In the genomic region with DNA sequence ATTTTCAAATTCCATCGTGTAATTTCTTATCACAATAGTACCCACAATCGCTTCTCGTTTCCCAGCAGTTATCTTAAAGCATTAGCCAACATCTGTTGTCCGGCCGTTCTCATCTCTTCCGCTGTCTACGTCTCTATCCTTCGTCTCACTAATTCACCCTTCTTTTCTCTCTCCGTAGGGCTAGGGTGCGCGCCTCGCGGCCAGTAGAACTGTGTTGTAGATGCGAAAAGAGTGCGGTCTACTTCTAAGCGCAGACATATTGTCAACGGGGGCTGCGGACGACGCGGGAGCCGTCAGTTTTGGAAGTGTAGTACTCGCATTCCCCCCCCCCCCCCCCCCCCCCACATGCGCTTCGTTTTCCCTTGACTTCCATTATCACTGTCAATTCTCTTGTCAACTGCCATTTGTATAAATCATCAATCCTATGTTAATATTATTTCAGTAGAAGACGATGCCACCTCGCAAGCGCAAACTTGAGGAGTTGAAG, we compare ENCODE assay signal across 8 worm cellular contexts.
A peak's percentile ranks its signal among the peaks of the same experiment; 100 is the strongest.
TF ChIP-seq lines count a peak whose summit lies in the region.

A gene (plus strand): TSS at position 437 of the 487 bp plus-strand sequence.

TF ChIP-seq in whole organism, L1 larva, 84 proteins besides CTCF, POLR2A, EP300 and RAD21 (continues in another document):
- no peak for TF ChIP-seq zag-1 (tag; optimal IDR thresholded peaks at IDR 0.05; lab: Kevin White, UChicago)
- TF ChIP-seq fkh-8 (tag; optimal IDR thresholded peaks at IDR 0.05; lab: Kevin White, UChicago) = no peak
- TF ChIP-seq xbp-1 (tag; optimal IDR thresholded peaks at IDR 0.05; lab: Kevin White, UChicago) = peak; percentile 17
- TF ChIP-seq lin-14 (GFP tag; optimal IDR thresholded peaks at IDR 0.05; lab: Kevin White, UChicago) = peak; percentile 32
- no peak for TF ChIP-seq egl-13 (tag; optimal IDR thresholded peaks at IDR 0.05; lab: Kevin White, UChicago)
- no peak for TF ChIP-seq unc-130 (tag; optimal IDR thresholded peaks at IDR 0.05; lab: Kevin White, UChicago)
- no peak for TF ChIP-seq isw-1 (GFP tag; IDR thresholded peaks at IDR 0.05; lab: Robert Waterston, UW)
- peak; percentile 52 for TF ChIP-seq blmp-1 (tag; optimal IDR thresholded peaks at IDR 0.05; lab: Kevin White, UChicago)
- TF ChIP-seq unc-62 (GFP tag; optimal IDR thresholded peaks at IDR 0.05; lab: Kevin White, UChicago) = no peak
- no peak for TF ChIP-seq ceh-82 (tag; optimal IDR thresholded peaks at IDR 0.05; lab: Kevin White, UChicago)
- TF ChIP-seq hpl-2 (GFP tag; optimal IDR thresholded peaks at IDR 0.05; lab: Kevin White, UChicago) = no peak

TF ChIP-seq in whole organism, L2 larva, 48 proteins besides CTCF, POLR2A, EP300 and RAD21:
- no peak for TF ChIP-seq nhr-21 (tag; optimal IDR thresholded peaks at IDR 0.05; lab: Kevin White, UChicago)
- TF ChIP-seq unc-55 (GFP tag; optimal IDR thresholded peaks at IDR 0.05; lab: Kevin White, UChicago) = peak; percentile 3

TF ChIP-seq in whole organism, L3 larva, 47 proteins besides CTCF, POLR2A, EP300 and RAD21:
- TF ChIP-seq R02D3.7 (tag; optimal IDR thresholded peaks at IDR 0.05; lab: Kevin White, UChicago) = no peak
- TF ChIP-seq nfya-1 (tag; optimal IDR thresholded peaks at IDR 0.05; lab: Kevin White, UChicago; ENCODE audit: insufficient read depth) = peak; percentile 46
- TF ChIP-seq nhr-28 (tag; optimal IDR thresholded peaks at IDR 0.05; lab: Kevin White, UChicago) = no peak
- no peak for TF ChIP-seq ceh-16 (tag; optimal IDR thresholded peaks at IDR 0.05; lab: Kevin White, UChicago)
- no peak for TF ChIP-seq elt-1 (tag; optimal IDR thresholded peaks at IDR 0.05; lab: Kevin White, UChicago)
- TF ChIP-seq nhr-25 (tag; optimal IDR thresholded peaks at IDR 0.05; lab: Kevin White, UChicago) = peak; percentile 11
- TF ChIP-seq fkh-2 (tag; optimal IDR thresholded peaks at IDR 0.05; lab: Kevin White, UChicago) = no peak
- peak; percentile 45 for TF ChIP-seq snpc-4 (tag; optimal IDR thresholded peaks at IDR 0.05; lab: Kevin White, UChicago)
- no peak for TF ChIP-seq elt-3 (tag; optimal IDR thresholded peaks at IDR 0.05; lab: Kevin White, UChicago)
- no peak for TF ChIP-seq nhr-76 (tag; optimal IDR thresholded peaks at IDR 0.05; lab: Kevin White, UChicago)
- peak; percentile 0 for TF ChIP-seq hmg-11 (tag; optimal IDR thresholded peaks at IDR 0.05; lab: Kevin White, UChicago)
- peak; percentile 20 for TF ChIP-seq elt-2 (tag; optimal IDR thresholded peaks at IDR 0.05; lab: Kevin White, UChicago)

TF ChIP-seq in whole organism, L4 larva, 104 proteins besides CTCF, POLR2A, EP300 and RAD21 (continues in another document):
- TF ChIP-seq pha-4 (GFP tag; IDR thresholded peaks at IDR 0.05; lab: Robert Waterston, UW) (peak; percentile 50; the same call in 1 of the 2 replicates), pha-4 (tag; optimal IDR thresholded peaks at IDR 0.05; lab: Kevin White, UChicago) (no peak), hlh-30 (tag; optimal IDR thresholded peaks at IDR 0.05; lab: Kevin White, UChicago; ENCODE audit: insufficient read depth) (no peak), hmg-1.1 (GFP tag; IDR thresholded peaks at IDR 0.05; lab: Robert Waterston, UW) (0 out of 2 replicates have a peak, but pooled peaks have one; percentile 19), F44E2.7 (GFP tag; IDR thresholded peaks at IDR 0.05; lab: Robert Waterston, UW) (no peak), ztf-7 (tag; optimal IDR thresholded peaks at IDR 0.05; lab: Kevin White, UChicago) (no peak), jun-1 (tag; optimal IDR thresholded peaks at IDR 0.05; lab: Kevin White, UChicago) (no peak), nhr-102 (tag; optimal IDR thresholded peaks at IDR 0.05; lab: Kevin White, UChicago) (no peak), mxl-3 (GFP tag; optimal IDR thresholded peaks at IDR 0.05; lab: Kevin White, UChicago) (peak; percentile 27), rbr-2 (tag; optimal IDR thresholded peaks at IDR 0.05; lab: Kevin White, UChicago) (no peak), daf-16 (GFP tag; optimal IDR thresholded peaks at IDR 0.05; lab: Kevin White, UChicago) (no peak), daf-16 (tag; optimal IDR thresholded peaks at IDR 0.05; lab: Kevin White, UChicago) (peak; percentile 18)

TF ChIP-seq in whole organism, early embryonic, 17 proteins besides CTCF, POLR2A, EP300 and RAD21:
- TF ChIP-seq hmbx-1 (tag; optimal IDR thresholded peaks at IDR 0.05; lab: Kevin White, UChicago) (no peak), pes-1 (GFP tag; IDR thresholded peaks at IDR 0.05; lab: Robert Waterston, UW) (0 out of 2 replicates have a peak, but pooled peaks have one; percentile 10), F13C5.2 (tag; optimal IDR thresholded peaks at IDR 0.05; lab: Kevin White, UChicago) (no peak), hnd-1 (tag; optimal IDR thresholded peaks at IDR 0.05; lab: Kevin White, UChicago) (no peak), hmg-4 (GFP tag; optimal IDR thresholded peaks at IDR 0.05; lab: Kevin White, UChicago) (peak; percentile 66), sea-1 (GFP tag; conservative IDR thresholded peaks at IDR 0.05; lab: Robert Waterston, UW) (0 out of 2 replicates have a peak, but pooled peaks have one; percentile 47), ama-1 (optimal IDR thresholded peaks at IDR 0.05; lab: Kevin White, UChicago) (no peak), tra-4 (tag; optimal IDR thresholded peaks at IDR 0.05; lab: Kevin White, UChicago) (no peak), flt-1 (GFP tag; IDR thresholded peaks at IDR 0.05; lab: Robert Waterston, UW) (no peak), tbx-11 (GFP tag; IDR thresholded peaks at IDR 0.05; lab: Robert Waterston, UW) (no peak), ceh-13 (GFP tag; optimal IDR thresholded peaks at IDR 0.05; lab: Kevin White, UChicago) (no peak), ceh-36 (tag; optimal IDR thresholded peaks at IDR 0.05; lab: Kevin White, UChicago) (no peak), tbx-37 (GFP tag; conservative IDR thresholded peaks at IDR 0.05; lab: Robert Waterston, UW) (no peak)

TF ChIP-seq in whole organism, late embryonic, 69 proteins besides CTCF, POLR2A, EP300 and RAD21:
- TF ChIP-seq pha-4 (tag; optimal IDR thresholded peaks at IDR 0.05; lab: Kevin White, UChicago) (no peak), mec-3 (tag; optimal IDR thresholded peaks at IDR 0.05; lab: Kevin White, UChicago; ENCODE audit: borderline replicate concordance) (no peak), eyg-1 (tag; optimal IDR thresholded peaks at IDR 0.05; lab: Kevin White, UChicago) (no peak), nfya-1 (tag; optimal IDR thresholded peaks at IDR 0.05; lab: Kevin White, UChicago) (peak; percentile 12), sox-4 (tag; optimal IDR thresholded peaks at IDR 0.05; lab: Kevin White, UChicago) (no peak)
TF ChIP-seq in whole organism, late embryonic: peak in this region for 1.

TF ChIP-seq in whole organism, mixed stage, embryonic, 35 proteins besides CTCF, POLR2A, EP300 and RAD21 (continues in another document):
- TF ChIP-seq elt-1 (tag; optimal IDR thresholded peaks at IDR 0.05; lab: Kevin White, UChicago; ENCODE audit: borderline replicate concordance, insufficient read depth) (no peak), lin-32 (GFP tag; optimal IDR thresholded peaks at IDR 0.05; lab: Kevin White, UChicago) (peak; percentile 85), lsy-2 (tag; optimal IDR thresholded peaks at IDR 0.05; lab: Kevin White, UChicago) (no peak), nhr-237 (tag; optimal IDR thresholded peaks at IDR 0.05; lab: Kevin White, UChicago) (no peak), unc-62 (GFP tag; optimal IDR thresholded peaks at IDR 0.05; lab: Kevin White, UChicago) (no peak), ceh-83 (GFP tag; optimal IDR thresholded peaks at IDR 0.05; lab: Kevin White, UChicago) (no peak), nhr-28 (tag; optimal IDR thresholded peaks at IDR 0.05; lab: Kevin White, UChicago) (no peak), sptf-1 (tag; optimal IDR thresholded peaks at IDR 0.05; lab: Kevin White, UChicago) (peak; percentile 38), ces-1 (GFP tag; optimal IDR thresholded peaks at IDR 0.05; lab: Kevin White, UChicago) (peak; percentile 18), mab-5 (tag; optimal IDR thresholded peaks at IDR 0.05; lab: Kevin White, UChicago) (no peak), sem-2 (GFP tag; optimal IDR thresholded peaks at IDR 0.05; lab: Kevin White, UChicago) (no peak), ceh-39 (tag; optimal IDR thresholded peaks at IDR 0.05; lab: Kevin White, UChicago) (no peak), drap-1 (GFP tag; optimal IDR thresholded peaks at IDR 0.05; lab: Kevin White, UChicago) (no peak), bed-3 (GFP tag; optimal IDR thresholded peaks at IDR 0.05; lab: Kevin White, UChicago) (no peak), ham-2 (GFP tag; optimal IDR thresholded peaks at IDR 0.05; lab: Kevin White, UChicago) (peak; percentile 86), lin-13 (tag; optimal IDR thresholded peaks at IDR 0.05; lab: Kevin White, UChicago) (no peak), hlh-1 (tag; optimal IDR thresholded peaks at IDR 0.05; lab: Kevin White, UChicago) (no peak), nhr-76 (tag; optimal IDR thresholded peaks at IDR 0.05; lab: Kevin White, UChicago) (no peak)

TF ChIP-seq in whole organism, young adult, 124 proteins besides CTCF, POLR2A, EP300 and RAD21:
- 0 out of 2 replicates have a peak, but pooled peaks have one; percentile 16 for TF ChIP-seq mcd-1 (GFP tag; IDR thresholded peaks at IDR 0.05; lab: Robert Waterston, UW)
- no peak for TF ChIP-seq cebp-1 (GFP tag; IDR thresholded peaks at IDR 0.05; lab: Robert Waterston, UW)
- TF ChIP-seq cebp-1 (tag; optimal IDR thresholded peaks at IDR 0.05; lab: Kevin White, UChicago) = peak; percentile 20
- TF ChIP-seq F23B12.7 (tag; optimal IDR thresholded peaks at IDR 0.05; lab: Kevin White, UChicago; ENCODE audit: insufficient read depth) = no peak
- TF ChIP-seq egrh-3 (GFP tag; IDR thresholded peaks at IDR 0.05; lab: Robert Waterston, UW) = peak; percentile 52; the same call in 1 of the 2 replicates
- TF ChIP-seq zfh-2 (GFP tag; conservative IDR thresholded peaks at IDR 0.05; lab: Robert Waterston, UW) = peak; percentile 71
- TF ChIP-seq F57A8.1 (GFP tag; optimal IDR thresholded peaks at IDR 0.05; lab: Kevin White, UChicago) = no peak
